Fruit fly (Drosophila melanogaster) S2 (cell line): ENCODE measurements around the gene CG40486.

Source experiments
- CG8478 ChIP-seq: fragments of >200 bp; optimal IDR thresholded peaks from 2 replicates; lab custom pipeline; 2018
- CTCF ChIP-seq, 2 experiments: fragments of >200 bp; optimal IDR thresholded peaks; 2 replicates each; lab custom pipeline; 2018

Gene CG40486

dm6 chrX:22959991-22960390, at the start of gene CG40486:
Gene CG40486, minus strand, starts transcription at chrX:22960091.
- TF ChIP-seq CG8478 (lab: Kevin White, UChicago) (no peak), CTCF (optimal IDR thresholded peaks at IDR 0.05; lab: Kevin White, UChicago) (no peak)

- TF ChIP-seq CTCF (optimal IDR thresholded peaks at IDR 0.05; lab: Kevin White, UChicago) (no peak), CG8478 (lab: Kevin White, UChicago) (no peak)
Observed at dm6 chrX:23007399-23007798, 47.5 kb upstream of the CG40486 start.

- no peak for TF ChIP-seq CG8478 (lab: Kevin White, UChicago)
- TF ChIP-seq CTCF (optimal IDR thresholded peaks at IDR 0.05; lab: Kevin White, UChicago) = no peak
Observed at dm6 chrX:23006925-23007324, 47.0 kb upstream of the CG40486 start.

dm6 chrX:23004598-23005469, 44.9 kb upstream of the CG40486 start, which contains the start of the genes stnA and stnB:
Gene stnA, minus strand, starts transcription at chrX:23004648.
Gene stnB, minus strand, starts transcription at chrX:23004648.
- no peak for TF ChIP-seq CTCF (optimal IDR thresholded peaks at IDR 0.05; lab: Kevin White, UChicago)
- TF ChIP-seq CG8478 (lab: Kevin White, UChicago) = no peak

- TF ChIP-seq CTCF (optimal IDR thresholded peaks at IDR 0.05; lab: Kevin White, UChicago) (no peak), CG8478 (lab: Kevin White, UChicago) (no peak)
Observed at dm6 chrX:22981508-22981907, 21.6 kb upstream of the CG40486 start.

- TF ChIP-seq CG8478 (lab: Kevin White, UChicago) (no peak), CTCF (optimal IDR thresholded peaks at IDR 0.05; lab: Kevin White, UChicago) (no peak)
Observed at dm6 chrX:22962260-22962659, 2.4 kb upstream of the CG40486 start, which contains the start of gene CG40485. Gene CG40485, minus strand, starts transcription at chrX:22962360.

dm6 chrX:22945021-22945420, 14.9 kb downstream of the CG40486 start, which contains the start of gene Cnep1r1:
Gene Cnep1r1, plus strand, starts transcription at chrX:22945321.
- TF ChIP-seq CG8478 (lab: Kevin White, UChicago) (no peak), CTCF (optimal IDR thresholded peaks at IDR 0.05; lab: Kevin White, UChicago) (no peak)

dm6 chrX:22917886-22918285, 42.0 kb downstream of the CG40486 start:
- no peak for TF ChIP-seq CTCF (optimal IDR thresholded peaks at IDR 0.05; lab: Kevin White, UChicago)
- TF ChIP-seq CG8478 (lab: Kevin White, UChicago) = no peak
